Worm (Caenorhabditis elegans): ENCODE measurements around the gene C27H5.2.

- TF ChIP-seq elt-3 (tag; optimal IDR thresholded peaks at IDR 0.05) (no peak), snpc-4 (tag; optimal IDR thresholded peaks at IDR 0.05) (no peak), aly-2 (tag; optimal IDR thresholded peaks at IDR 0.05) (no peak), zag-1 (tag; optimal IDR thresholded peaks at IDR 0.05) (no peak), fos-1 (tag; optimal IDR thresholded peaks at IDR 0.05) (no peak), ama-1 (optimal IDR thresholded peaks at IDR 0.05) (no peak), skn-1 (tag; optimal IDR thresholded peaks at IDR 0.05) (no peak), unc-62 (GFP tag; optimal IDR thresholded peaks at IDR 0.05) (no peak), ztf-11 (tag; optimal IDR thresholded peaks at IDR 0.05) (no peak), nhr-43 (tag; optimal IDR thresholded peaks at IDR 0.05; ENCODE audit: poor library complexity, severe bottlenecking) (no peak), ceh-82 (tag; optimal IDR thresholded peaks at IDR 0.05) (no peak), ceh-16 (tag; optimal IDR thresholded peaks at IDR 0.05) (no peak), nhr-11 (tag; optimal IDR thresholded peaks at IDR 0.05) (no peak), elt-1 (tag; optimal IDR thresholded peaks at IDR 0.05) (no peak)
Measured at ce11 chrII:7176108-7176507, 20.7 kb downstream of the C27H5.2 start.
